Worm (Caenorhabditis elegans) whole organism, L4/young adult: ENCODE data around the gene C53C11.1.

Experiments
- dao-5 ChIP-seq: sonication (generic microtip); optimal IDR thresholded peaks from 2 replicates; lab custom pipeline; 2016; ENCODE audit warnings: missing genotype, missing genetic modification characterization, moderate library complexity, missing compliant biosample characterization
- him-1 ChIP-seq: sonication (generic microtip); optimal IDR thresholded peaks from 2 replicates; lab custom pipeline; 2016; ENCODE audit warnings: missing genotype, missing genetic modification reagents, missing genetic modification characterization, missing compliant biosample characterization

ce11 chrX:17349411-17349810 is 8.8 kb downstream of the C53C11.1 start:
- TF ChIP-seq him-1 (tag; lab: Kevin White, UChicago) (no peak), dao-5 (tag; lab: Kevin White, UChicago) (no peak)
